Worm (Caenorhabditis elegans) whole organism, L3 larva: ENCODE data around the gene M163.9.

Experiments used
- R02D3.7 ChIP-seq: fragments of 150-350 bp; optimal IDR thresholded peaks from 2 replicates; lab custom pipeline; 2014; ENCODE audit warnings: missing biosample characterization, missing genetic modification characterization
- ZK546.5 ChIP-seq: sonication (generic microtip); optimal IDR thresholded peaks from 2 replicates; lab custom pipeline; 2017; ENCODE audit warnings: missing biosample characterization, missing genetic modification characterization
- aly-2 ChIP-seq: fragments of 150-350 bp; optimal IDR thresholded peaks from 2 replicates; lab custom pipeline; 2014; ENCODE audit warnings: missing biosample characterization, missing genetic modification characterization
- ama-1 ChIP-seq: fragments of 150-350 bp; optimal IDR thresholded peaks from 2 replicates; lab custom pipeline; 2018
- ceh-16 ChIP-seq: sonication (generic microtip); optimal IDR thresholded peaks from 2 replicates; lab custom pipeline; 2017; ENCODE audit warnings: missing biosample characterization, missing genetic modification characterization
- ceh-28 ChIP-seq: fragments of 150-350 bp; optimal IDR thresholded peaks from 2 replicates; lab custom pipeline; 2014; ENCODE audit warnings: missing biosample characterization, missing genetic modification reagents, missing genetic modification characterization
- ceh-82 ChIP-seq: fragments of 150-350 bp; optimal IDR thresholded peaks from 2 replicates; lab custom pipeline; 2014; ENCODE audit warnings: missing biosample characterization, missing genetic modification characterization
- ceh-9 ChIP-seq: sonication (generic microtip); optimal IDR thresholded peaks from 2 replicates; lab custom pipeline; 2018; ENCODE audit warnings: missing biosample characterization, missing genetic modification characterization
- daf-12 ChIP-seq: fragments of 150-350 bp; optimal IDR thresholded peaks from 2 replicates; lab custom pipeline; 2014; ENCODE audit warnings: missing biosample characterization, missing genetic modification reagents, missing genetic modification characterization
- egl-27 ChIP-seq: sonication (generic microtip); optimal IDR thresholded peaks from 4 replicates; lab custom pipeline; 2017; ENCODE audit warnings: missing biosample characterization, missing genetic modification reagents, missing genetic modification characterization
- egl-5 ChIP-seq: fragments of 150-350 bp; optimal IDR thresholded peaks from 2 replicates; lab custom pipeline; 2017; ENCODE audit warnings: missing biosample characterization, missing genetic modification reagents, missing genetic modification characterization, inconsistent platforms
- elt-1 ChIP-seq: fragments of 150-350 bp; optimal IDR thresholded peaks from 2 replicates; lab custom pipeline; 2014; ENCODE audit warnings: missing biosample characterization, missing genetic modification characterization
- elt-2 ChIP-seq: sonication (generic microtip); optimal IDR thresholded peaks from 2 replicates; lab custom pipeline; 2016; ENCODE audit warnings: missing genetic modification reagents, mild to moderate bottlenecking, missing genetic modification characterization, missing compliant biosample characterization
- elt-3 ChIP-seq, 3 experiments: fragments of 150-350 bp in 1 of 3; sonication (generic microtip) in 2 of 3; optimal IDR thresholded peaks; 2 replicates in 2 of 3; 4 replicates in 1 of 3; lab custom pipeline; 2014 to 2017; ENCODE audit warnings: missing biosample characterization in 3 of 3, missing genetic modification characterization in 3 of 3
- eor-1 ChIP-seq, 2 experiments: fragments of 150-350 bp; optimal IDR thresholded peaks; 2 replicates each; lab custom pipeline; 2014 to 2018; ENCODE audit warnings: missing biosample characterization in 2 of 2, missing genetic modification characterization in 2 of 2
- fkh-10 ChIP-seq: sonication (generic microtip); optimal IDR thresholded peaks from 2 replicates; lab custom pipeline; 2017; ENCODE audit warnings: missing biosample characterization, missing genetic modification reagents, missing genetic modification characterization
- fkh-2 ChIP-seq: fragments of 150-350 bp; optimal IDR thresholded peaks from 2 replicates; lab custom pipeline; 2014; ENCODE audit warnings: missing biosample characterization, missing genetic modification reagents, missing genetic modification characterization
- fos-1 ChIP-seq: fragments of 150-350 bp; optimal IDR thresholded peaks from 2 replicates; lab custom pipeline; 2014; ENCODE audit warnings: missing biosample characterization, missing genetic modification characterization
- hmg-11 ChIP-seq: sonication (generic microtip); optimal IDR thresholded peaks from 2 replicates; lab custom pipeline; 2016; ENCODE audit warnings: missing genetic modification characterization, missing compliant biosample characterization
- jun-1 ChIP-seq: fragments of 150-350 bp; optimal IDR thresholded peaks from 2 replicates; lab custom pipeline; 2014; ENCODE audit warnings: missing biosample characterization, missing genetic modification reagents, missing genetic modification characterization
- lin-15B ChIP-seq: fragments of 150-350 bp; optimal IDR thresholded peaks from 2 replicates; lab custom pipeline; 2014; ENCODE audit warnings: missing biosample characterization, missing genetic modification characterization
- lin-39 ChIP-seq: fragments of 150-350 bp; optimal IDR thresholded peaks from 2 replicates; lab custom pipeline; 2018; ENCODE audit warnings: missing biosample characterization, missing genetic modification reagents, missing genetic modification characterization
- lsy-12 ChIP-seq: sonication (generic microtip); optimal IDR thresholded peaks from 2 replicates; lab custom pipeline; 2016; ENCODE audit warnings: mild to moderate bottlenecking, missing genetic modification characterization, missing compliant biosample characterization
- mdl-1 ChIP-seq: fragments of 150-350 bp; optimal IDR thresholded peaks from 2 replicates; lab custom pipeline; 2014; ENCODE audit warnings: missing biosample characterization, missing genetic modification characterization
- mml-1 ChIP-seq: fragments of 150-350 bp; sonication (generic microtip); optimal IDR thresholded peaks from 3 replicates; lab custom pipeline; 2014; ENCODE audit warnings: missing biosample characterization, missing genetic modification characterization
- nfya-1 ChIP-seq: sonication (generic microtip); optimal IDR thresholded peaks from 2 replicates; lab custom pipeline; 2017; ENCODE audit warnings: missing genetic modification characterization, mild to moderate bottlenecking, missing compliant biosample characterization, antibody characterized with exemption, moderate library complexity; ENCODE audit not compliant: insufficient read depth
- nhr-11 ChIP-seq: fragments of 150-350 bp; optimal IDR thresholded peaks from 2 replicates; lab custom pipeline; 2014; ENCODE audit warnings: missing biosample characterization, missing genetic modification characterization
- nhr-12 ChIP-seq: fragments of 150-350 bp; optimal IDR thresholded peaks from 2 replicates; lab custom pipeline; 2014; ENCODE audit warnings: missing biosample characterization, missing genetic modification characterization
- nhr-23 ChIP-seq: fragments of 150-350 bp; optimal IDR thresholded peaks from 2 replicates; lab custom pipeline; 2014; ENCODE audit warnings: missing biosample characterization, missing genetic modification reagents, missing genetic modification characterization
- nhr-237 ChIP-seq: fragments of 150-350 bp; optimal IDR thresholded peaks from 2 replicates; lab custom pipeline; 2014; ENCODE audit warnings: missing biosample characterization, missing genetic modification characterization
- nhr-25 ChIP-seq: sonication (generic microtip); optimal IDR thresholded peaks from 2 replicates; lab custom pipeline; 2017; ENCODE audit warnings: missing biosample characterization, missing genetic modification characterization
- nhr-28 ChIP-seq: fragments of 150-350 bp; optimal IDR thresholded peaks from 2 replicates; lab custom pipeline; 2014; ENCODE audit warnings: missing biosample characterization, missing genetic modification characterization
- nhr-43 ChIP-seq: sonication (generic microtip); optimal IDR thresholded peaks from 2 replicates; lab custom pipeline; 2016; ENCODE audit warnings: mild to moderate bottlenecking, missing genetic modification characterization, missing compliant biosample characterization; ENCODE audit not compliant: poor library complexity, severe bottlenecking
- nhr-67 ChIP-seq: fragments of 150-350 bp; optimal IDR thresholded peaks from 2 replicates; lab custom pipeline; 2014; ENCODE audit warnings: missing biosample characterization, missing genetic modification characterization
- nhr-76 ChIP-seq: fragments of 150-350 bp; sonication (generic microtip); optimal IDR thresholded peaks from 5 replicates; lab custom pipeline; 2014; ENCODE audit warnings: missing biosample characterization, missing genetic modification characterization
- nhr-77 ChIP-seq: fragments of 150-350 bp; optimal IDR thresholded peaks from 2 replicates; lab custom pipeline; 2014; ENCODE audit warnings: missing biosample characterization, missing genetic modification characterization
- pha-4 ChIP-seq: fragments of 150-350 bp; optimal IDR thresholded peaks from 2 replicates; lab custom pipeline; 2014; ENCODE audit warnings: missing biosample characterization, missing genetic modification reagents, missing genetic modification characterization
- pqm-1 ChIP-seq: fragments of 150-350 bp; optimal IDR thresholded peaks from 2 replicates; lab custom pipeline; 2017; ENCODE audit warnings: missing biosample characterization, missing genetic modification characterization, inconsistent platforms
- sea-2 ChIP-seq: fragments of 150-350 bp; sonication (generic microtip); optimal IDR thresholded peaks from 4 replicates; lab custom pipeline; 2014; ENCODE audit warnings: missing biosample characterization, missing genetic modification reagents, missing genetic modification characterization
- skn-1 ChIP-seq: fragments of 150-350 bp; optimal IDR thresholded peaks from 2 replicates; lab custom pipeline; 2014; ENCODE audit warnings: missing biosample characterization, missing genetic modification characterization
- snpc-4 ChIP-seq: fragments of 150-350 bp; optimal IDR thresholded peaks from 2 replicates; lab custom pipeline; 2014; ENCODE audit warnings: missing biosample characterization, missing genetic modification characterization
- tbx-2 ChIP-seq: sonication (generic microtip); optimal IDR thresholded peaks from 2 replicates; lab custom pipeline; 2016; ENCODE audit warnings: mild to moderate bottlenecking, missing genetic modification characterization, missing compliant biosample characterization
- unc-39 ChIP-seq: sonication (generic microtip); optimal IDR thresholded peaks from 4 replicates; lab custom pipeline; 2017; ENCODE audit warnings: missing biosample characterization, missing genetic modification characterization
- unc-62 ChIP-seq: fragments of 150-350 bp; sonication (generic microtip); optimal IDR thresholded peaks from 4 replicates; lab custom pipeline; 2014; ENCODE audit warnings: missing biosample characterization, missing genetic modification reagents, missing genetic modification characterization
- zag-1 ChIP-seq: fragments of 150-350 bp; optimal IDR thresholded peaks from 2 replicates; lab custom pipeline; 2014; ENCODE audit warnings: missing biosample characterization, missing genetic modification characterization
- ztf-11 ChIP-seq: fragments of 150-350 bp; optimal IDR thresholded peaks from 2 replicates; lab custom pipeline; 2014; ENCODE audit warnings: missing biosample characterization, missing genetic modification characterization
- ztf-4 ChIP-seq: fragments of 150-350 bp; optimal IDR thresholded peaks from 2 replicates; lab custom pipeline; 2014; ENCODE audit warnings: missing biosample characterization, missing genetic modification characterization

The M163.9 gene

ce11 chrX:14489945-14490344 is 20.6 kb downstream of the M163.9 start, which contains the start of gene his-24 (continued):
- peak; percentile 59 for TF ChIP-seq elt-2 (tag; lab: Kevin White, UChicago)
- TF ChIP-seq snpc-4 (tag; lab: Kevin White, UChicago), result peak; percentile 33
- no peak for TF ChIP-seq nhr-237 (tag; lab: Kevin White, UChicago)
- TF ChIP-seq lsy-12, result peak; percentile 75
- no peak for TF ChIP-seq ztf-4
- TF ChIP-seq skn-1, result peak; percentile 82
- no peak for TF ChIP-seq fkh-10 (GFP tag; lab: Kevin White, UChicago)
- peak; percentile 38 for TF ChIP-seq ceh-82 (tag; lab: Kevin White, UChicago)
- peak; percentile 7 for TF ChIP-seq elt-1
- no peak for TF ChIP-seq nhr-11
- TF ChIP-seq daf-12 (tag; lab: Kevin White, UChicago), result no peak
- TF ChIP-seq nhr-67 (tag; lab: Kevin White, UChicago), result no peak
- TF ChIP-seq nfya-1, result peak; percentile 72

- TF ChIP-seq unc-62 (GFP tag; lab: Kevin White, UChicago) (no peak), lin-39 (no peak), nhr-77 (tag; lab: Kevin White, UChicago) (no peak), elt-2 (tag; lab: Kevin White, UChicago) (no peak), lin-15B (no peak), sea-2 (GFP tag; lab: Kevin White, UChicago) (no peak), lsy-12 (no peak), mml-1 (tag; lab: Kevin White, UChicago) (no peak), fkh-2 (tag; lab: Kevin White, UChicago) (no peak), nhr-67 (tag; lab: Kevin White, UChicago) (no peak), pha-4 (tag; lab: Kevin White, UChicago) (no peak), unc-39 (tag; lab: Kevin White, UChicago) (no peak), ZK546.5 (no peak), jun-1 (tag; lab: Kevin White, UChicago) (no peak), fkh-10 (GFP tag; lab: Kevin White, UChicago) (no peak), ztf-11 (tag; lab: Kevin White, UChicago) (no peak)
These were observed 21.1 kb downstream of the M163.9 start for ce11 chrX:14490486-14490885.

- peak; percentile 31 for TF ChIP-seq nfya-1
- TF ChIP-seq ceh-28 (tag; lab: Kevin White, UChicago), result no peak
- no peak for TF ChIP-seq fkh-10 (GFP tag; lab: Kevin White, UChicago)
- no peak for TF ChIP-seq nhr-11
- TF ChIP-seq nhr-28 (tag; lab: Kevin White, UChicago), result no peak
- peak; percentile 63 for TF ChIP-seq ama-1 (lab: Kevin White, UChicago)
- no peak for TF ChIP-seq lsy-12
- no peak for TF ChIP-seq nhr-12 (tag; lab: Kevin White, UChicago)
- TF ChIP-seq nhr-67 (tag; lab: Kevin White, UChicago), result no peak
- no peak for TF ChIP-seq unc-62 (GFP tag; lab: Kevin White, UChicago)
- TF ChIP-seq nhr-237 (tag; lab: Kevin White, UChicago), result no peak
- TF ChIP-seq ceh-16, result no peak
- TF ChIP-seq elt-2 (tag; lab: Kevin White, UChicago), result no peak
- no peak for TF ChIP-seq aly-2 (tag; lab: Kevin White, UChicago)
- peak; percentile 41 for TF ChIP-seq hmg-11 (tag; lab: Kevin White, UChicago)
- TF ChIP-seq elt-3 (tag; optimal IDR thresholded peaks at IDR 0.05; lab: Kevin White, UChicago), result no peak
- TF ChIP-seq mml-1 (tag; lab: Kevin White, UChicago), result no peak
- peak; percentile 18 for TF ChIP-seq pha-4 (tag; lab: Kevin White, UChicago)
- no peak for TF ChIP-seq mdl-1 (tag; lab: Kevin White, UChicago)
- TF ChIP-seq ceh-82 (tag; lab: Kevin White, UChicago), result no peak
- TF ChIP-seq daf-12 (tag; lab: Kevin White, UChicago), result no peak
- no peak for TF ChIP-seq nhr-76
- TF ChIP-seq unc-39 (tag; lab: Kevin White, UChicago), result no peak
- no peak for TF ChIP-seq R02D3.7 (tag; lab: Kevin White, UChicago)
- TF ChIP-seq eor-1 (tag; optimal IDR thresholded peaks at IDR 0.05; lab: Kevin White, UChicago), result no peak
- TF ChIP-seq ztf-11 (tag; lab: Kevin White, UChicago), result no peak
- no peak for TF ChIP-seq zag-1
- no peak for TF ChIP-seq snpc-4 (tag; lab: Kevin White, UChicago)
- no peak for TF ChIP-seq pqm-1 (tag; lab: Kevin White, UChicago)
- TF ChIP-seq ceh-9 (tag; lab: Kevin White, UChicago), result no peak
- no peak for TF ChIP-seq fkh-2 (tag; lab: Kevin White, UChicago)
- TF ChIP-seq nhr-25 (tag; lab: Kevin White, UChicago), result peak; percentile 5
- no peak for TF ChIP-seq ZK546.5
- TF ChIP-seq ztf-4, result no peak
- TF ChIP-seq egl-5 (tag; lab: Kevin White, UChicago), result no peak
- TF ChIP-seq lin-15B, result no peak
- TF ChIP-seq fos-1 (tag; lab: Kevin White, UChicago), result no peak
- peak; percentile 7 for TF ChIP-seq lin-39
- no peak for TF ChIP-seq nhr-43 (tag; lab: Kevin White, UChicago)
- no peak for TF ChIP-seq nhr-77 (tag; lab: Kevin White, UChicago)
- no peak for TF ChIP-seq jun-1 (tag; lab: Kevin White, UChicago)
- TF ChIP-seq nhr-23 (tag; lab: Kevin White, UChicago), result no peak
- no peak for TF ChIP-seq tbx-2 (tag; lab: Kevin White, UChicago)
- TF ChIP-seq sea-2 (GFP tag; lab: Kevin White, UChicago), result no peak
- TF ChIP-seq skn-1, result no peak
- no peak for TF ChIP-seq egl-27 (tag; lab: Kevin White, UChicago)
These were observed 21.7 kb downstream of the M163.9 start for ce11 chrX:14491103-14491502.
